Worm (Caenorhabditis elegans) whole organism, midembryonic: Measurements from ENCODE around the gene C17H12.10.

Source experiments
- cog-1 ChIP-seq: sonication (generic microtip); optimal IDR thresholded peaks from 2 replicates; lab custom pipeline; 2016; ENCODE audit warnings: missing genetic modification characterization, missing compliant biosample characterization
- ref-1 ChIP-seq: fragments of 200-800 bp; sonication (Bioruptor generic); conservative IDR thresholded peaks from 2 replicates; pipeline ENCODE4 v1.3.6; 2022; ENCODE audit warnings: missing genetic modification reagents, missing genetic modification characterization, missing compliant biosample characterization
- ztf-23 ChIP-seq: fragments of 200-800 bp; sonication (Bioruptor generic); IDR thresholded peaks from 2 replicates; pipeline ENCODE4 v1.3.6; 2022; ENCODE audit warnings: missing genetic modification reagents, missing genetic modification characterization, missing compliant biosample characterization

ce11 chrIV:6852727-6853126 lies 46.1 kb downstream of the C17H12.10 start:
- TF ChIP-seq cog-1 (tag; lab: Kevin White, UChicago) (no peak), ref-1 (no peak), ztf-23 (GFP tag; lab: Robert Waterston, UW) (no peak)
